Fruit fly (Drosophila melanogaster): ENCODE data around the gene CG13998.
A peak's percentile ranks its signal among the peaks of the same experiment; 100 is the strongest.

- TF ChIP-seq Myc (optimal IDR thresholded peaks at IDR 0.05): no peak
- no peak for TF ChIP-seq sage (GFP tag; optimal IDR thresholded peaks at IDR 0.05)
- TF ChIP-seq br (GFP tag; optimal IDR thresholded peaks at IDR 0.05): peak; percentile 56
- no peak for TF ChIP-seq woc (GFP tag; optimal IDR thresholded peaks at IDR 0.05)
Measured at dm6 chr2L:5999247-5999646, 42.6 kb upstream of the CG13998 start, which contains the start of gene Kdm5.
